5 worm cellular contexts compared by ENCODE assay signal in genomic region chrII:5458683-5459410, ce11.
TF ChIP-seq lines count a peak whose summit lies in the region.

No protein-coding gene starts in this region.

TF ChIP-seq in whole organism, L1 larva, 84 proteins besides CTCF, POLR2A, EP300 and RAD21:
- TF ChIP-seq blmp-1 (tag; optimal IDR thresholded peaks at IDR 0.05; lab: Kevin White, UChicago) = peak; percentile 99
- TF ChIP-seq elt-3 (tag; optimal IDR thresholded peaks at IDR 0.05; lab: Kevin White, UChicago) = peak in 4 of 6 experiments; percentile 11 to 73 (median 32)
- no peak for TF ChIP-seq nhr-237 (tag; optimal IDR thresholded peaks at IDR 0.05; lab: Kevin White, UChicago)
- TF ChIP-seq nhr-71 (tag; optimal IDR thresholded peaks at IDR 0.05; lab: Kevin White, UChicago) = peak; percentile 2
- TF ChIP-seq fkh-10 (GFP tag; optimal IDR thresholded peaks at IDR 0.05; lab: Kevin White, UChicago) = no peak
- TF ChIP-seq mep-1 (tag; optimal IDR thresholded peaks at IDR 0.05; lab: Kevin White, UChicago) = peak; percentile 5
- peak; percentile 71 for TF ChIP-seq lin-14 (GFP tag; optimal IDR thresholded peaks at IDR 0.05; lab: Kevin White, UChicago)
- TF ChIP-seq unc-130 (tag; optimal IDR thresholded peaks at IDR 0.05; lab: Kevin White, UChicago) = peak; percentile 4
- peak; percentile 11 for TF ChIP-seq snu-23 (GFP tag; optimal IDR thresholded peaks at IDR 0.05; lab: Kevin White, UChicago)
- TF ChIP-seq C16A3.4 (tag; optimal IDR thresholded peaks at IDR 0.05; lab: Kevin White, UChicago) = no peak

TF ChIP-seq in whole organism, L2 larva, 48 proteins besides CTCF, POLR2A, EP300 and RAD21:
- TF ChIP-seq fos-1 (tag; optimal IDR thresholded peaks at IDR 0.05; lab: Kevin White, UChicago) (peak; percentile 34), sma-9 (GFP tag; optimal IDR thresholded peaks at IDR 0.05; lab: Kevin White, UChicago) (no peak), sma-9 (tag; optimal IDR thresholded peaks at IDR 0.05; lab: Kevin White, UChicago) (no peak), dmd-4 (tag; optimal IDR thresholded peaks at IDR 0.05; lab: Kevin White, UChicago) (no peak), blmp-1 (tag; optimal IDR thresholded peaks at IDR 0.05; lab: Kevin White, UChicago; ENCODE audit: insufficient read depth) (peak; percentile 54), ceh-16 (tag; optimal IDR thresholded peaks at IDR 0.05; lab: Kevin White, UChicago) (no peak), ztf-1 (GFP tag; conservative IDR thresholded peaks at IDR 0.05; lab: Robert Waterston, UW) (no peak)

TF ChIP-seq in whole organism, L4 larva, 104 proteins besides CTCF, POLR2A, EP300 and RAD21:
- TF ChIP-seq hlh-30 (tag; optimal IDR thresholded peaks at IDR 0.05; lab: Kevin White, UChicago; ENCODE audit: insufficient read depth) = no peak
- peak; percentile 27 for TF ChIP-seq nhr-28 (tag; optimal IDR thresholded peaks at IDR 0.05; lab: Kevin White, UChicago)
- peak; percentile 25 for TF ChIP-seq mxl-3 (GFP tag; optimal IDR thresholded peaks at IDR 0.05; lab: Kevin White, UChicago)

TF ChIP-seq in whole organism, mixed stage, embryonic, 35 proteins besides CTCF, POLR2A, EP300 and RAD21:
- TF ChIP-seq cnd-1 (tag; optimal IDR thresholded peaks at IDR 0.05; lab: Kevin White, UChicago) = no peak
- peak; percentile 61 for TF ChIP-seq blmp-1 (tag; optimal IDR thresholded peaks at IDR 0.05; lab: Kevin White, UChicago)

TF ChIP-seq in whole organism, young adult, 124 proteins besides CTCF, POLR2A, EP300 and RAD21:
- TF ChIP-seq F33H1.4 (GFP tag; IDR thresholded peaks at IDR 0.05; lab: Robert Waterston, UW) = peak; percentile 57; the same call in 1 of the 2 replicates
- 0 out of 2 replicates have a peak, but pooled peaks have one; percentile 46 for TF ChIP-seq madf-3 (GFP tag; IDR thresholded peaks at IDR 0.05; lab: Robert Waterston, UW)
- no peak for TF ChIP-seq cebp-2 (GFP tag; IDR thresholded peaks at IDR 0.05; lab: Robert Waterston, UW)
- no peak for TF ChIP-seq madf-8 (GFP tag; conservative IDR thresholded peaks at IDR 0.05; lab: Robert Waterston, UW)
- TF ChIP-seq F57C9.4 (tag; optimal IDR thresholded peaks at IDR 0.05; lab: Kevin White, UChicago) = no peak
- no peak for TF ChIP-seq repo-1 (tag; optimal IDR thresholded peaks at IDR 0.05; lab: Kevin White, UChicago)
- no peak for TF ChIP-seq cebp-1 (GFP tag; IDR thresholded peaks at IDR 0.05; lab: Robert Waterston, UW)
- TF ChIP-seq cebp-1 (tag; optimal IDR thresholded peaks at IDR 0.05; lab: Kevin White, UChicago) = no peak
- TF ChIP-seq nhr-120 (GFP tag; IDR thresholded peaks at IDR 0.05; lab: Robert Waterston, UW) = no peak
- peak; percentile 39 for TF ChIP-seq xnd-1 (tag; optimal IDR thresholded peaks at IDR 0.05; lab: Kevin White, UChicago)
- peak; percentile 80 for TF ChIP-seq lsl-1 (GFP tag; optimal IDR thresholded peaks at IDR 0.05; lab: Kevin White, UChicago)
TF ChIP-seq in whole organism, young adult: peak in this region for 4.
